Fruit fly (Drosophila melanogaster) whole organism, embryonic: ENCODE measurements around the gene CG1463.

Experiments
- Antp ChIP-seq: fragments of 200-800 bp; sonication (Bioruptor generic); optimal IDR thresholded peaks from 3 replicates; lab custom pipeline; 2016; ENCODE audit warnings: missing biosample characterization, missing genetic modification characterization
- Atf3 ChIP-seq: fragments of 200-800 bp; sonication (Bioruptor generic); optimal IDR thresholded peaks from 3 replicates; lab custom pipeline; 2016; ENCODE audit warnings: missing biosample characterization, missing genetic modification characterization
- Bgb ChIP-seq: fragments of 200-800 bp; sonication (Bioruptor generic); IDR thresholded peaks from 2 replicates; pipeline ENCODE4 v1.3.6; 2022; ENCODE audit warnings: missing biosample characterization, missing genetic modification characterization; ENCODE audit not compliant: partially characterized antibody
- CG10431 ChIP-seq: fragments of 200-800 bp; sonication (Bioruptor generic); optimal IDR thresholded peaks from 3 replicates; lab custom pipeline; 2018; ENCODE audit warnings: missing biosample characterization, mild to moderate bottlenecking, missing genetic modification characterization
- CG11560 ChIP-seq: fragments of 200-800 bp; sonication (Bioruptor generic); IDR thresholded peaks from 3 replicates; pipeline ENCODE4 v1.3.6; 2022; ENCODE audit warnings: missing biosample characterization, missing genetic modification characterization
- CG13775 ChIP-seq: fragments of 200-800 bp; sonication (Bioruptor generic); optimal IDR thresholded peaks from 3 replicates; lab custom pipeline; 2017; ENCODE audit warnings: missing biosample characterization, mild to moderate bottlenecking, missing genetic modification characterization
- CG14860 ChIP-seq: fragments of 200-800 bp; sonication (Bioruptor generic); IDR thresholded peaks from 3 replicates; pipeline ENCODE4 v1.3.6; 2022; ENCODE audit warnings: missing biosample characterization, missing genetic modification characterization; ENCODE audit not compliant: partially characterized antibody
- CG14965 ChIP-seq: fragments of 200-800 bp; sonication (Bioruptor generic); optimal IDR thresholded peaks from 2 replicates; lab custom pipeline; 2016; ENCODE audit warnings: missing biosample characterization, missing genetic modification characterization, borderline replicate concordance
- CG15269 ChIP-seq: fragments of 200-800 bp; sonication (Bioruptor generic); optimal IDR thresholded peaks from 2 replicates; lab custom pipeline; 2018; ENCODE audit warnings: missing biosample characterization, mild to moderate bottlenecking, missing genetic modification characterization, moderate library complexity
- CG1603 ChIP-seq: fragments of 200-800 bp; sonication (Bioruptor generic); optimal IDR thresholded peaks from 2 replicates; lab custom pipeline; 2019; ENCODE audit warnings: missing biosample characterization, mild to moderate bottlenecking, missing genetic modification characterization, moderate library complexity
- CG16779 ChIP-seq: fragments of 200-800 bp; sonication (Bioruptor generic); IDR thresholded peaks from 2 replicates; pipeline ENCODE4 v1.3.6; 2022; ENCODE audit warnings: missing biosample characterization, missing genetic modification characterization
- CG17802 ChIP-seq: fragments of 200-800 bp; sonication (Bioruptor generic); optimal IDR thresholded peaks from 2 replicates; lab custom pipeline; 2018; ENCODE audit warnings: missing biosample characterization, mild to moderate bottlenecking, missing genetic modification characterization, moderate library complexity
- CG18599 ChIP-seq: fragments of 200-800 bp; sonication (Bioruptor generic); optimal IDR thresholded peaks from 3 replicates; lab custom pipeline; 2017; ENCODE audit warnings: missing biosample characterization, missing genetic modification characterization, mild to moderate bottlenecking, moderate library complexity, missing genetic modification reagents
- CG18619 ChIP-seq: fragments of 200-800 bp; sonication (Bioruptor generic); optimal IDR thresholded peaks from 3 replicates; lab custom pipeline; 2017; ENCODE audit warnings: missing biosample characterization, mild to moderate bottlenecking, missing genetic modification characterization
- CG32532 ChIP-seq: fragments of 200-800 bp; sonication (Bioruptor generic); IDR thresholded peaks from 2 replicates; pipeline ENCODE4 v1.3.6; 2022; ENCODE audit warnings: missing biosample characterization, missing genetic modification characterization
- CG3407 ChIP-seq: fragments of 200-800 bp; sonication (Bioruptor generic); optimal IDR thresholded peaks from 2 replicates; lab custom pipeline; 2018; ENCODE audit warnings: missing biosample characterization, mild to moderate bottlenecking, missing genetic modification characterization
- CG3838 ChIP-seq: fragments of 200-800 bp; sonication (Bioruptor generic); optimal IDR thresholded peaks from 3 replicates; lab custom pipeline; 2016; ENCODE audit warnings: missing biosample characterization, missing genetic modification characterization
- CG4617 ChIP-seq: fragments of 200-800 bp; sonication (Bioruptor generic); optimal IDR thresholded peaks from 3 replicates; lab custom pipeline; 2016; ENCODE audit warnings: missing biosample characterization, missing genetic modification characterization, borderline replicate concordance
- CG5180 ChIP-seq: fragments of 200-800 bp; sonication (Bioruptor generic); optimal IDR thresholded peaks from 3 replicates; lab custom pipeline; 2017; ENCODE audit warnings: missing biosample characterization, missing genetic modification characterization, mild to moderate bottlenecking, moderate library complexity, missing genetic modification reagents
- CG5953 ChIP-seq: fragments of 200-800 bp; sonication (Bioruptor generic); IDR thresholded peaks from 2 replicates; pipeline ENCODE4 v1.3.6; 2022; ENCODE audit warnings: missing biosample characterization, missing genetic modification characterization
- CG6272 ChIP-seq: fragments of 200-800 bp; sonication (Bioruptor generic); IDR thresholded peaks from 2 replicates; pipeline ENCODE4 v1.3.6; 2022; ENCODE audit warnings: missing biosample characterization, missing genetic modification characterization
- CG7928 ChIP-seq: fragments of 200-800 bp; sonication (Bioruptor generic); optimal IDR thresholded peaks from 2 replicates; lab custom pipeline; 2017; ENCODE audit warnings: missing biosample characterization, mild to moderate bottlenecking, missing genetic modification characterization
- CG8765 ChIP-seq: fragments of 200-800 bp; sonication (Bioruptor generic); IDR thresholded peaks from 2 replicates; pipeline ENCODE4 v1.3.6; 2022; ENCODE audit warnings: missing biosample characterization, missing genetic modification characterization
- Doc2 ChIP-seq: fragments of 200-800 bp; sonication (Bioruptor generic); IDR thresholded peaks from 2 replicates; pipeline ENCODE4 v1.3.6; 2022; ENCODE audit warnings: missing biosample characterization, missing genetic modification characterization
- Ets65A ChIP-seq: fragments of 200-800 bp; sonication (Bioruptor generic); peaks from one replicate; lab custom pipeline; 2016; ENCODE audit warnings: missing biosample characterization, missing genetic modification characterization
- Gug ChIP-seq: fragments of 200-800 bp; sonication (Bioruptor generic); IDR thresholded peaks from 4 replicates; pipeline ENCODE4 v1.3.6; 2022; ENCODE audit warnings: missing biosample characterization, missing genetic modification characterization
- HmgZ ChIP-seq: fragments of 200-800 bp; sonication (Bioruptor generic); optimal IDR thresholded peaks from 2 replicates; lab custom pipeline; 2018; ENCODE audit warnings: missing biosample characterization, mild to moderate bottlenecking, missing genetic modification characterization
- Hmx ChIP-seq: fragments of 200-800 bp; sonication (Bioruptor generic); optimal IDR thresholded peaks from 2 replicates; lab custom pipeline; 2016; ENCODE audit warnings: missing biosample characterization, missing genetic modification characterization
- Lhr ChIP-seq: fragments of 200-800 bp; sonication (Bioruptor generic); optimal IDR thresholded peaks from 3 replicates; lab custom pipeline; 2017; ENCODE audit warnings: mild to moderate bottlenecking, missing biosample characterization, missing genetic modification reagents, missing genetic modification characterization
- Mes4 ChIP-seq: fragments of 200-800 bp; sonication (Bioruptor generic); optimal IDR thresholded peaks from 2 replicates; lab custom pipeline; 2016; ENCODE audit warnings: missing biosample characterization, missing genetic modification characterization
- PHDP ChIP-seq: fragments of 200-800 bp; sonication (Bioruptor generic); optimal IDR thresholded peaks from 3 replicates; lab custom pipeline; 2018; ENCODE audit warnings: missing biosample characterization, mild to moderate bottlenecking, missing genetic modification characterization, moderate library complexity
- Pdp1 ChIP-seq, 2 experiments: fragments of 200-800 bp; sonication (Bioruptor generic); optimal IDR thresholded peaks; 3 replicates each; lab custom pipeline; 2016; ENCODE audit warnings: missing biosample characterization in 2 of 2, missing genetic modification characterization in 2 of 2, mild to moderate bottlenecking in 1 of 2, moderate library complexity in 1 of 2
- Sry-β ChIP-seq: fragments of 200-800 bp; sonication (Bioruptor generic); optimal IDR thresholded peaks from 2 replicates; lab custom pipeline; 2018; ENCODE audit warnings: missing biosample characterization, mild to moderate bottlenecking, missing genetic modification characterization, moderate library complexity
- Sry-δ ChIP-seq: fragments of 200-800 bp; sonication (Bioruptor generic); optimal IDR thresholded peaks from 2 replicates; lab custom pipeline; 2016; ENCODE audit warnings: missing biosample characterization, missing genetic modification characterization
- Taf1 ChIP-seq: fragments of 200-800 bp; sonication (Bioruptor generic); IDR thresholded peaks from 2 replicates; pipeline ENCODE4 v1.3.6; 2022; ENCODE audit warnings: missing biosample characterization, missing genetic modification characterization
- aop ChIP-seq: fragments of 200-800 bp; sonication (Bioruptor generic); IDR thresholded peaks from 2 replicates; pipeline ENCODE4 v1.3.6; 2022; ENCODE audit warnings: missing biosample characterization, missing genetic modification characterization
- cwo ChIP-seq: fragments of 200-800 bp; sonication (Bioruptor generic); optimal IDR thresholded peaks from 3 replicates; lab custom pipeline; 2017; ENCODE audit warnings: missing biosample characterization, missing genetic modification characterization, mild to moderate bottlenecking, moderate library complexity, missing genetic modification reagents
- da ChIP-seq: fragments of 200-800 bp; sonication (Bioruptor generic); optimal IDR thresholded peaks from 2 replicates; lab custom pipeline; 2016; ENCODE audit warnings: missing biosample characterization, missing genetic modification characterization
- disco-r ChIP-seq: fragments of 200-800 bp; sonication (Bioruptor generic); optimal IDR thresholded peaks from 2 replicates; lab custom pipeline; 2016; ENCODE audit warnings: missing biosample characterization, missing genetic modification characterization
- exex ChIP-seq: fragments of 200-800 bp; sonication (Bioruptor generic); optimal IDR thresholded peaks from 4 replicates; lab custom pipeline; 2018; ENCODE audit warnings: missing biosample characterization, mild to moderate bottlenecking, missing genetic modification characterization, moderate library complexity
- ftz-f1 ChIP-seq: fragments of 200-800 bp; sonication (Bioruptor generic); optimal IDR thresholded peaks from 2 replicates; lab custom pipeline; 2016; ENCODE audit warnings: missing biosample characterization, missing genetic modification characterization
- fu2 ChIP-seq: fragments of 200-800 bp; sonication (Bioruptor generic); optimal IDR thresholded peaks from 2 replicates; lab custom pipeline; 2016; ENCODE audit warnings: missing biosample characterization, missing genetic modification characterization
- ham ChIP-seq: fragments of 200-800 bp; sonication (Bioruptor generic); IDR thresholded peaks from 2 replicates; pipeline ENCODE4 v1.3.6; 2022; ENCODE audit warnings: missing biosample characterization, missing genetic modification characterization
- jumu ChIP-seq: fragments of 200-800 bp; sonication (Bioruptor generic); optimal IDR thresholded peaks from 3 replicates; lab custom pipeline; 2016; ENCODE audit warnings: missing biosample characterization, missing genetic modification characterization
- luna ChIP-seq: fragments of 200-800 bp; sonication (Bioruptor generic); optimal IDR thresholded peaks from 2 replicates; lab custom pipeline; 2016; ENCODE audit warnings: missing biosample characterization, missing genetic modification characterization
- pfk ChIP-seq: fragments of 200-800 bp; sonication (Bioruptor generic); optimal IDR thresholded peaks from 2 replicates; lab custom pipeline; 2018; ENCODE audit warnings: missing biosample characterization, mild to moderate bottlenecking, missing genetic modification characterization, moderate library complexity
- pzg ChIP-seq: fragments of 200-800 bp; sonication (Bioruptor generic); optimal IDR thresholded peaks from 3 replicates; lab custom pipeline; 2018; ENCODE audit warnings: missing biosample characterization, mild to moderate bottlenecking, missing genetic modification characterization, moderate library complexity
- wdn ChIP-seq: fragments of 200-800 bp; sonication (Bioruptor generic); IDR thresholded peaks from 2 replicates; pipeline ENCODE4 v1.3.6; 2022; ENCODE audit warnings: missing biosample characterization, missing genetic modification characterization
- zen2 ChIP-seq: fragments of 200-800 bp; sonication (Bioruptor generic); IDR thresholded peaks from 3 replicates; pipeline ENCODE4 v1.3.6; 2022; ENCODE audit warnings: missing biosample characterization, missing genetic modification characterization; ENCODE audit not compliant: partially characterized antibody

The CG1463 gene

DNA sequence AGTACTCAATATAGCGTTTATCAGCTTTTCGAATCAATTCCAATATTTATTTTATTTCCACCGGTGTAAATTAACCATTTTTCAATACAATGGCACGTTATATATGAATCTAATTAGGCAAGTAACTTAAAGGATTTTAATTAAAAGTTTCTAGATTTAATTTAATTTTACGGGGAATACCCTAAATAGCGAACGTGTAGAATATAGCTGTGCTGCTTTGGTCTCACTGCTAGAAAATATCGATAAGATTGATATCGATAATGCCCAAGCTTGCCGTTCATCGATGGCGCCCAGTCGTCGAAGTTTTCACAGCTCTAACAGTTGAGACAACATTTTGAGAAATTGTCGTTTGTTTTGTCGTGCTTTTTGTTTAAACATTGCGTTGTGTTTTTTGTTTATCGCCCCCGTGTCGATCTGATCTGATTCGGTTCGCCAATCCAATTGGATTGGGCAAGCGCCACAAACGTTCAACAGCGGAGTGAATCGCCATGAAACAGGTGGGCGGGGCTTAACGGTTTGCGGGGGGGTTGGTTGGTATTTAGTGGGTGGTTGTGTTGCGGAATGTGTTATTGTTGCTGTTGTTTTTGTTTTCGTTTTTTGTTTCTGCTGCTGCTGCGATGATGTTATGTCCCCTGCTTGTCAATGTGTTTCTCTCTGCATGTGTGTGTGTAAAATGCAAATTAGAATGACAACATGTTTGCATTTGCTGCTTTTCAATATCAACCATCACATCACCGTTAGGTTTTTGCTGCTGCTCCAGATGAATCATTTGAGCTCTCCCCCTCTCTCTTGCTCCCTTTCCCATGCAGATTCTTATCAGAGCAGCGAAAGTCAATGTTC is 20.1 kb upstream of the CG1463 start, which contains the start of gene Tomosyn (continued):
- TF ChIP-seq Taf1 (GFP tag; lab: Robert Waterston, UW), result no peak
- TF ChIP-seq zen2, result peak; percentile 29; the same call in 1 of the 3 replicates
- TF ChIP-seq CG5180 (GFP tag; lab: Kevin White, UChicago), result no peak
- TF ChIP-seq disco-r (GFP tag; lab: Kevin White, UChicago), result no peak
- TF ChIP-seq CG14965 (GFP tag; lab: Kevin White, UChicago), result no peak
- TF ChIP-seq Mes4 (GFP tag; lab: Kevin White, UChicago), result no peak
- TF ChIP-seq CG18619 (GFP tag; lab: Kevin White, UChicago), result peak; percentile 37
- TF ChIP-seq Sry-β (GFP tag; lab: Kevin White, UChicago), result no peak
- TF ChIP-seq jumu (GFP tag; lab: Kevin White, UChicago), result peak; percentile 16
- no peak for TF ChIP-seq pfk (GFP tag; lab: Kevin White, UChicago)
- no peak for TF ChIP-seq CG4617 (GFP tag; lab: Kevin White, UChicago)
- no peak for TF ChIP-seq ham (GFP tag; lab: Robert Waterston, UW)
- peak; percentile 71 for TF ChIP-seq CG14860 (GFP tag; lab: Robert Waterston, UW)
- TF ChIP-seq Atf3, result no peak
- no peak for TF ChIP-seq CG5953 (GFP tag; lab: Robert Waterston, UW)
- peak; percentile 47 for TF ChIP-seq CG1603 (tag; lab: Kevin White, UChicago)
- TF ChIP-seq CG6272 (GFP tag; lab: Robert Waterston, UW), result 0 out of 2 replicates have a peak, but pooled peaks have one; percentile 15
- no peak for TF ChIP-seq aop (GFP tag; lab: Robert Waterston, UW)
- TF ChIP-seq Lhr, result peak; percentile 4
- no peak for TF ChIP-seq ftz-f1 (GFP tag; lab: Kevin White, UChicago)
- no peak for TF ChIP-seq cwo (GFP tag; lab: Kevin White, UChicago)
- TF ChIP-seq da, result no peak
- peak; percentile 49 for TF ChIP-seq CG15269 (tag; lab: Kevin White, UChicago)
- TF ChIP-seq CG11560 (tag; lab: Robert Waterston, UW), result no peak
- TF ChIP-seq CG3838 (GFP tag; lab: Kevin White, UChicago), result no peak
- TF ChIP-seq Gug, result no peak
- TF ChIP-seq HmgZ (tag; lab: Kevin White, UChicago), result peak; percentile 37
- peak; percentile 7 for TF ChIP-seq Antp (GFP tag; lab: Kevin White, UChicago)
- TF ChIP-seq CG13775 (GFP tag; lab: Kevin White, UChicago), result peak; percentile 26
- no peak for TF ChIP-seq CG3407 (GFP tag; lab: Kevin White, UChicago)
- peak; percentile 84 for TF ChIP-seq Bgb (GFP tag; lab: Robert Waterston, UW)
- peak; percentile 80 for TF ChIP-seq pzg (GFP tag; lab: Kevin White, UChicago)
- TF ChIP-seq CG17802 (tag; lab: Kevin White, UChicago), result no peak
- no peak for TF ChIP-seq CG10431
- TF ChIP-seq fu2 (GFP tag; lab: Kevin White, UChicago), result peak; percentile 2
- peak; percentile 49 for TF ChIP-seq CG18599
- TF ChIP-seq exex (tag; lab: Kevin White, UChicago), result peak; percentile 40
- TF ChIP-seq wdn (GFP tag; lab: Robert Waterston, UW), result no peak
- no peak for TF ChIP-seq Doc2
- TF ChIP-seq luna, result no peak
- no peak for TF ChIP-seq CG7928 (GFP tag; lab: Kevin White, UChicago)
- no peak for TF ChIP-seq CG8765 (GFP tag; lab: Robert Waterston, UW)
- peak; percentile 59; the same call in 1 of the 2 replicates for TF ChIP-seq CG32532 (GFP tag; lab: Robert Waterston, UW)
- TF ChIP-seq Ets65A (GFP tag; lab: Kevin White, UChicago), result no peak
- peak; percentile 15 to 33 for TF ChIP-seq Pdp1 (GFP tag; optimal IDR thresholded peaks at IDR 0.05; lab: Kevin White, UChicago)
- no peak for TF ChIP-seq CG16779 (GFP tag; lab: Robert Waterston, UW)
- no peak for TF ChIP-seq Hmx
- peak; percentile 90 for TF ChIP-seq Sry-δ (GFP tag; lab: Kevin White, UChicago)
- TF ChIP-seq PHDP (tag; lab: Kevin White, UChicago), result peak; percentile 35
